Fruit fly (Drosophila melanogaster) whole organism: ENCODE results near the gene Gr97a.
A peak's percentile ranks its signal among the peaks of the same experiment; 100 is the strongest.

Experiments used
- CG8478 ChIP-seq: fragments of >200 bp; optimal IDR thresholded peaks from 2 replicates; lab custom pipeline; 2018; ENCODE audit warnings: inconsistent platforms
- Dll ChIP-seq: fragments of >200 bp; optimal IDR thresholded peaks from 2 replicates; lab custom pipeline; 2017
- EcR ChIP-seq, 2 experiments: fragments of >200 bp; optimal IDR thresholded peaks; 2 replicates each; lab custom pipeline; 2017; ENCODE audit warnings: missing biosample characterization in 2 of 2, missing genetic modification characterization in 2 of 2, missing genetic modification reagents in 2 of 2
- pan ChIP-seq: fragments of >200 bp; optimal IDR thresholded peaks from 2 replicates; lab custom pipeline; 2017
- usp ChIP-seq: fragments of >200 bp; optimal IDR thresholded peaks from 2 replicates; lab custom pipeline; 2017; ENCODE audit warnings: missing biosample characterization, missing genetic modification characterization, mixed read lengths

DNA sequence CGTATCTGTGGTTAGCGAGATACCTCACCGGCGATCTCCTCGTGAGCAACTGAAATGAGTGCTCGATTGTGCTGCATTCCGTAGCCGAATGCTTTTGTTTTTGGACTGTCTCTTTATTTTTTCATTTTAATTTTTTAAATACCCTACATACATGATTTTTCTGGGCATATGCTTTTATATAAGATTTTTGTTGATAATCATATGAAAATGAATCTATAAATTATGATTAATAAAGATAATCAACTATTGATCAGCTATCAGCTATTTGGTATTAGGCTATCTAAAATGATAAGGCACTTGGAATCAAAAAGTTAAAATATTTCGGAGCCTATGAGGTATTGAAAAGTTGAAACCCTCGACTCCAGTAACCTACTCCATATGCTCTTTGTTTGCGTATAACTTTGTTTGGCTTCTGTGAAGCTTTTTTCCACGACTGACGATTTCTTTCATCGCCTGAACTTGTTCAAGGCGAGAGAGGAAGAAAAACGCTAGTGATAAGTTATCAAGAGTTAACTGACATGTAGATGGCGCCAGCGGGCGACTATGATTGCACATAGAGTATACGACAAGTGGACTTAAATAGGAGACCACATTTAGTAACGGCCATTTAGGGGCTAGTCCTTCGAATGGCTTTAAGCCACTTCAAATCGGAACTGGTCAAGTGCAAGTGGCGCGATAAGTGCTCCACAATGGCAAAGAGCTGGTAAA is 23.7 kb upstream of the Gr97a start, which contains the start of gene CG31076:
- TF ChIP-seq pan (lab: Kevin White, UChicago) = peak; percentile 83
- TF ChIP-seq usp (GFP tag; lab: Kevin White, UChicago) = no peak
- TF ChIP-seq Dll (lab: Kevin White, UChicago) = no peak
- no peak for TF ChIP-seq CG8478
- TF ChIP-seq EcR (GFP tag; optimal IDR thresholded peaks at IDR 0.05; lab: Kevin White, UChicago) = peak in 1 of 2 experiments; percentile 43
